Worm (Caenorhabditis elegans): ENCODE results near the gene T28B11.1.

Gene T28B11.1

DNA sequence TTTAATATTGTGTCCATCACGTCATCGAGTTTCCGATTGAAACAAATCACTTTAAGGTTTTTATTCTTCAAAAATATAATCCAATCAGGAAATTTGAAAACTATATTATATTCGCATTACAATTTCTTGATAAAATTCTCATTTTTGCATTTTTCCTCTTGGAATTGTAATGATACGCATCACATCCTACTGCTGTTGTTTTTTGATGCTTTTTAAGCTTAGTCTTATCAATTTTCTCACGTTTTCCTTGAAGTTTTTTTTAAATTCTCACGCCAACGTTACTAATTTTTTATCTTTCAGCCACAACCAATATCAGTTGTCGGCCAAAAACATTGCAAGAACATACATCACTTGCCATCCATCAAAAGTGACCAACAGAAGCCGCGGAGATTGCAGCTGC lies 50.1 kb downstream of the T28B11.1 start, which contains the start of gene gsp-1:
gsp-1 (plus strand) TSS at position 301 of the 400 bp plus-strand sequence.
- no peak for TF ChIP-seq sptf-1 (tag; optimal IDR thresholded peaks at IDR 0.05)
- TF ChIP-seq lin-32 (GFP tag; optimal IDR thresholded peaks at IDR 0.05) = no peak
- no peak for TF ChIP-seq ces-1 (GFP tag; optimal IDR thresholded peaks at IDR 0.05)
- TF ChIP-seq lin-13 (tag; optimal IDR thresholded peaks at IDR 0.05) = no peak
- TF ChIP-seq tbx-8 (GFP tag; optimal IDR thresholded peaks at IDR 0.05) = no peak
- no peak for TF ChIP-seq lsy-2 (tag; optimal IDR thresholded peaks at IDR 0.05)
- TF ChIP-seq nhr-12 (tag; optimal IDR thresholded peaks at IDR 0.05) = no peak
- no peak for TF ChIP-seq ztf-11 (tag; optimal IDR thresholded peaks at IDR 0.05)
- TF ChIP-seq flh-1 (GFP tag; optimal IDR thresholded peaks at IDR 0.05) = no peak
- TF ChIP-seq ceh-39 (tag; optimal IDR thresholded peaks at IDR 0.05) = no peak
- no peak for TF ChIP-seq ceh-43 (GFP tag; optimal IDR thresholded peaks at IDR 0.05)
- no peak for TF ChIP-seq bed-3 (GFP tag; optimal IDR thresholded peaks at IDR 0.05)
- no peak for TF ChIP-seq nhr-237 (tag; optimal IDR thresholded peaks at IDR 0.05)
- no peak for TF ChIP-seq snpc-4 (tag; optimal IDR thresholded peaks at IDR 0.05)
- no peak for TF ChIP-seq mls-2 (tag; optimal IDR thresholded peaks at IDR 0.05)
- no peak for TF ChIP-seq nhr-2 (tag; optimal IDR thresholded peaks at IDR 0.05)
- TF ChIP-seq sem-2 (GFP tag; optimal IDR thresholded peaks at IDR 0.05) = no peak
- TF ChIP-seq elt-3 (tag; optimal IDR thresholded peaks at IDR 0.05) = no peak
- TF ChIP-seq ceh-83 (GFP tag; optimal IDR thresholded peaks at IDR 0.05) = no peak

ce11 chrV:10681117-10681959 lies 50.9 kb downstream of the T28B11.1 start:
- TF ChIP-seq unc-120 (tag; optimal IDR thresholded peaks at IDR 0.05; ENCODE audit: poor library complexity, severe bottlenecking) = peak; percentile 67
- TF ChIP-seq sptf-1 (tag; optimal IDR thresholded peaks at IDR 0.05) = no peak
- no peak for TF ChIP-seq ceh-43 (GFP tag; optimal IDR thresholded peaks at IDR 0.05)
- TF ChIP-seq nhr-12 (tag; optimal IDR thresholded peaks at IDR 0.05) = no peak
- TF ChIP-seq mls-2 (tag; optimal IDR thresholded peaks at IDR 0.05) = no peak
- no peak for TF ChIP-seq lin-13 (tag; optimal IDR thresholded peaks at IDR 0.05)
- TF ChIP-seq lsy-2 (tag; optimal IDR thresholded peaks at IDR 0.05) = no peak
- peak; percentile 65 for TF ChIP-seq ceh-83 (GFP tag; optimal IDR thresholded peaks at IDR 0.05)
- no peak for TF ChIP-seq ceh-39 (tag; optimal IDR thresholded peaks at IDR 0.05)
- TF ChIP-seq flh-1 (GFP tag; optimal IDR thresholded peaks at IDR 0.05) = no peak

ce11 chrV:10679990-10680602 lies 52.1 kb downstream of the T28B11.1 start:
- TF ChIP-seq ceh-39 (tag; optimal IDR thresholded peaks at IDR 0.05) (no peak), cnd-1 (tag; optimal IDR thresholded peaks at IDR 0.05) (no peak), unc-120 (tag; optimal IDR thresholded peaks at IDR 0.05; ENCODE audit: poor library complexity, severe bottlenecking) (no peak), blmp-1 (tag; optimal IDR thresholded peaks at IDR 0.05) (no peak), hlh-1 (tag; optimal IDR thresholded peaks at IDR 0.05) (no peak), ces-1 (GFP tag; optimal IDR thresholded peaks at IDR 0.05) (peak; percentile 68), lsy-2 (tag; optimal IDR thresholded peaks at IDR 0.05) (peak; percentile 83)

- no peak for TF ChIP-seq lsy-2 (tag; optimal IDR thresholded peaks at IDR 0.05)
- peak; percentile 23 for TF ChIP-seq ham-2 (GFP tag; optimal IDR thresholded peaks at IDR 0.05)
Measured at ce11 chrV:10679080-10679479, 53.1 kb downstream of the T28B11.1 start.

ce11 chrV:10677459-10677858 lies 54.8 kb downstream of the T28B11.1 start:
- no peak for TF ChIP-seq mab-5 (tag; optimal IDR thresholded peaks at IDR 0.05)
- peak; percentile 8 for TF ChIP-seq ces-1 (GFP tag; optimal IDR thresholded peaks at IDR 0.05)

DNA sequence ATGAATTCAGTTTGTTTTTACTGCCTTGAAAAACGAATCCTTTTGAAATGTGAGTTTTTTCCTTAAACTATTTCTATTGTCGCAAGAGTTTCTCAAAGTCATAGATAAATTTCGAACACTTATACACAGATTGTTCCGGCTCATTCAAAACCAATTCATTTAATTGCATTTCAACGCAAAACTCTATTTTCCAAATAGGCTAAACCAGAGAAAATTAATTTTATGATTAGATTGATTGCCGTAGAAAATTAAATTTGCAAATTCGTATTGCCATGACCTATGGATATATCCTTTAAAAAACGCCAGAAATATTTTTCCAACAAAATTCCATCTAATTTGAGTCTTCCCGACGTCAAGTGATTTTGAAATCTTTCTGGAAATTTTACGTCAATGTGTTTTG lies 56.2 kb downstream of the T28B11.1 start:
- no peak for TF ChIP-seq nhr-2 (tag; optimal IDR thresholded peaks at IDR 0.05)
- peak; percentile 81 for TF ChIP-seq ces-1 (GFP tag; optimal IDR thresholded peaks at IDR 0.05)

ce11 chrV:10672601-10673000 lies 59.6 kb downstream of the T28B11.1 start:
- TF ChIP-seq cnd-1 (tag; optimal IDR thresholded peaks at IDR 0.05) = no peak
- TF ChIP-seq blmp-1 (tag; optimal IDR thresholded peaks at IDR 0.05) = no peak
- TF ChIP-seq mep-1 (tag; optimal IDR thresholded peaks at IDR 0.05) = no peak
- TF ChIP-seq ces-1 (GFP tag; optimal IDR thresholded peaks at IDR 0.05) = peak; percentile 2

Measured in whole organism, mixed stage, embryonic.